Worm (Caenorhabditis elegans) whole organism, late embryonic: ENCODE measurements around the gene srh-159.

Source experiments
- ama-1 ChIP-seq: fragments of 150-350 bp; optimal IDR thresholded peaks from 2 replicates; lab custom pipeline; 2014
- ceh-48 ChIP-seq: sonication (generic microtip); optimal IDR thresholded peaks from 2 replicates; lab custom pipeline; 2016; ENCODE audit warnings: missing genetic modification characterization, inconsistent platforms, missing compliant biosample characterization
- pros-1 ChIP-seq: fragments of 150-350 bp; optimal IDR thresholded peaks from 2 replicates; lab custom pipeline; 2014; ENCODE audit warnings: missing biosample characterization, missing genetic modification reagents, missing genetic modification characterization
- ref-2 ChIP-seq: sonication (generic microtip); optimal IDR thresholded peaks from 2 replicates; lab custom pipeline; 2016; ENCODE audit warnings: missing genetic modification characterization, missing compliant biosample characterization

- TF ChIP-seq ama-1 (lab: Kevin White, UChicago) (no peak), ref-2 (tag; lab: Kevin White, UChicago) (no peak), pros-1 (no peak), ceh-48 (tag; lab: Kevin White, UChicago) (no peak)
Measured at ce11 chrV:17155384-17155858, 26.7 kb upstream of the srh-159 start, which contains the start of gene F40D4.17.
